Fruit fly (Drosophila melanogaster) whole organism, adult: ENCODE data around the gene nuf.

Source experiments
- CG11617 ChIP-seq: fragments of 200-800 bp; sonication (Bioruptor generic); optimal IDR thresholded peaks from 2 replicates; lab custom pipeline; 2017; ENCODE audit warnings: mild to moderate bottlenecking, missing biosample characterization, missing genetic modification reagents, missing genetic modification characterization
- CG12768 ChIP-seq: fragments of 200-800 bp; sonication (Bioruptor generic); optimal IDR thresholded peaks from 2 replicates; lab custom pipeline; 2017; ENCODE audit warnings: missing biosample characterization, missing genetic modification characterization, mild to moderate bottlenecking, moderate library complexity, missing genetic modification reagents
- CG14711 ChIP-seq: fragments of 200-800 bp; sonication (Bioruptor generic); optimal IDR thresholded peaks from 2 replicates; lab custom pipeline; 2018; ENCODE audit warnings: missing biosample characterization, mild to moderate bottlenecking, missing genetic modification characterization, moderate library complexity
- CG1620 ChIP-seq: fragments of 200-800 bp; sonication (Bioruptor generic); optimal IDR thresholded peaks from 2 replicates; lab custom pipeline; 2016; ENCODE audit warnings: missing biosample characterization, missing genetic modification characterization
- CG33017 ChIP-seq: fragments of 200-800 bp; sonication (Bioruptor generic); optimal IDR thresholded peaks from 2 replicates; lab custom pipeline; 2018; ENCODE audit warnings: missing biosample characterization, mild to moderate bottlenecking, missing genetic modification characterization, moderate library complexity
- CG5204 ChIP-seq: fragments of 200-800 bp; sonication (Bioruptor generic); optimal IDR thresholded peaks from 2 replicates; lab custom pipeline; 2016; ENCODE audit warnings: missing biosample characterization, missing genetic modification characterization
- CG7045 ChIP-seq: fragments of 200-800 bp; sonication (Bioruptor generic); optimal IDR thresholded peaks from 2 replicates; lab custom pipeline; 2017; ENCODE audit warnings: missing biosample characterization, mild to moderate bottlenecking, missing genetic modification characterization
- CG7101 ChIP-seq: fragments of 200-800 bp; sonication (Bioruptor generic); optimal IDR thresholded peaks from 2 replicates; lab custom pipeline; 2018; ENCODE audit warnings: missing biosample characterization, mild to moderate bottlenecking, missing genetic modification characterization, moderate library complexity
- Clk ChIP-seq: fragments of 200-800 bp; sonication (Bioruptor generic); optimal IDR thresholded peaks from 2 replicates; lab custom pipeline; 2017; ENCODE audit warnings: missing biosample characterization, missing genetic modification characterization
- Crg-1 ChIP-seq: fragments of 200-800 bp; sonication (Bioruptor generic); optimal IDR thresholded peaks from 2 replicates; lab custom pipeline; 2016; ENCODE audit warnings: missing biosample characterization, missing genetic modification characterization
- Hr96 ChIP-seq: fragments of 200-800 bp; sonication (Bioruptor generic); optimal IDR thresholded peaks from 2 replicates; lab custom pipeline; 2016; ENCODE audit warnings: missing biosample characterization, missing genetic modification characterization
- Mnt ChIP-seq: fragments of 200-800 bp; sonication (Bioruptor generic); optimal IDR thresholded peaks from 2 replicates; lab custom pipeline; 2016; ENCODE audit warnings: missing biosample characterization, mild to moderate bottlenecking, missing genetic modification characterization
- bab1 ChIP-seq: fragments of 200-800 bp; sonication (Bioruptor generic); optimal IDR thresholded peaks from 3 replicates; lab custom pipeline; 2019; ENCODE audit warnings: missing biosample characterization, mild to moderate bottlenecking, missing genetic modification characterization, moderate library complexity
- cic ChIP-seq: fragments of 200-800 bp; sonication (Bioruptor generic); optimal IDR thresholded peaks from 2 replicates; lab custom pipeline; 2017; ENCODE audit warnings: missing biosample characterization, mild to moderate bottlenecking, missing genetic modification characterization, moderate library complexity
- cnc ChIP-seq, 2 experiments: fragments of >200 bp; optimal IDR thresholded peaks; 2 replicates each; lab custom pipeline; 2017
- kay ChIP-seq: fragments of 200-800 bp; sonication (Bioruptor generic); peaks from one replicate; lab custom pipeline; 2016; ENCODE audit warnings: missing biosample characterization, missing genetic modification characterization, borderline replicate concordance
- ovo ChIP-seq: fragments of 200-800 bp; sonication (Bioruptor generic); optimal IDR thresholded peaks from 2 replicates; lab custom pipeline; 2016; ENCODE audit warnings: missing biosample characterization, missing genetic modification characterization
- pad ChIP-seq: fragments of 200-800 bp; sonication (Bioruptor generic); optimal IDR thresholded peaks from 3 replicates; lab custom pipeline; 2017; ENCODE audit warnings: missing biosample characterization, missing genetic modification characterization, mild to moderate bottlenecking, moderate library complexity, missing genetic modification reagents
- tj ChIP-seq: fragments of 200-800 bp; sonication (Bioruptor generic); optimal IDR thresholded peaks from 3 replicates; lab custom pipeline; 2017; ENCODE audit warnings: missing biosample characterization, mild to moderate bottlenecking, missing genetic modification characterization, moderate library complexity
- toe ChIP-seq: fragments of 200-800 bp; sonication (Bioruptor generic); optimal IDR thresholded peaks from 2 replicates; lab custom pipeline; 2016; ENCODE audit warnings: missing biosample characterization, missing genetic modification characterization

The nuf gene

DNA sequence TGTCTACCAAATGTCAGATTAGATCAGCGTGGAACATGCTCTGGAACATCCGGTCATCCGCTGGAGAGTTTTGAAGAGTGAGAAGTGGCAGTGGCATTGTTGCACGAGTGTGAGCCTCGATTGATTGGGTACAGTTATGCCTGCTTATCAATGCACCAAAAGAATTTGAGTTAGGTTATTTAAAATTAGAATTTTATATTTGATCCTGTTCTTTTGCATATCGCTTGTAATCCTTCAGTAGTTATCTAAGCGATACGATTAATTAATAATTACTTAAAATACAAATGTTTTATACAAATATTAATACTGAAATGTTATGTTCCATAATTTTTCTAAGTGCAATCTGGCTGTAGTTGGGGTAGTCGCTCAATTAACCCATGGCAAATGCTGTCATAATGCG, 38.1 kb upstream of the nuf start:
- TF ChIP-seq CG7045 (GFP tag; lab: Kevin White, UChicago) (no peak), CG11617 (GFP tag; lab: Kevin White, UChicago) (no peak), ovo (GFP tag; lab: Kevin White, UChicago) (no peak), CG14711 (tag; lab: Kevin White, UChicago) (no peak), cic (GFP tag; lab: Kevin White, UChicago) (no peak), CG33017 (tag; lab: Kevin White, UChicago) (no peak), CG1620 (GFP tag; lab: Kevin White, UChicago) (no peak), Clk (GFP tag; lab: Kevin White, UChicago) (no peak), Mnt (GFP tag; lab: Kevin White, UChicago) (no peak), CG7101 (tag; lab: Kevin White, UChicago) (no peak), pad (GFP tag; lab: Kevin White, UChicago) (no peak), CG12768 (GFP tag; lab: Kevin White, UChicago) (no peak), Hr96 (no peak), CG5204 (GFP tag; lab: Kevin White, UChicago) (no peak), toe (GFP tag; lab: Kevin White, UChicago) (no peak), Crg-1 (GFP tag; lab: Kevin White, UChicago) (no peak), cnc (optimal IDR thresholded peaks at IDR 0.05; lab: Kevin White, UChicago) (no peak), kay (no peak)

DNA sequence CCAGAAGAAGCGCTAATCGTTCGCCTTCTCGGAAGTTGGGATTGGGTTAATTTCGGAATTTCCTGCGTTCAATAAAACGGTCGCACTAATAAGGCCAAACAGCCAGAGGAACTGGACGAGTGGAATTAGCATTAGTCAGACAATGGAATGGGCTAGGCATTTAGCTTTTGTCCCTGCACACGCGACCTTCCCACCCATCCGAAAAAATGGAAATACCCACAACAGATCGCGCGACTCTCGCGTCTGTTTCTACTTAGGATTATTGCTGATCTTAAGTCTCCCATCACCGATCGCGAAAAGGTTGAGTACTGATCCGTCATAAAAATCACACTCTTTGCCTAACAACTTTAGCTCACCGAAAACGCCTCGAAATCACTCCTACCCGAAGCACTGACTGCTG, 37.0 kb upstream of the nuf start:
- no peak for TF ChIP-seq toe (GFP tag; lab: Kevin White, UChicago)
- TF ChIP-seq CG1620 (GFP tag; lab: Kevin White, UChicago) = no peak
- no peak for TF ChIP-seq CG33017 (tag; lab: Kevin White, UChicago)
- no peak for TF ChIP-seq CG7045 (GFP tag; lab: Kevin White, UChicago)
- TF ChIP-seq cnc (optimal IDR thresholded peaks at IDR 0.05; lab: Kevin White, UChicago) = no peak
- TF ChIP-seq CG14711 (tag; lab: Kevin White, UChicago) = no peak
- no peak for TF ChIP-seq ovo (GFP tag; lab: Kevin White, UChicago)
- no peak for TF ChIP-seq cic (GFP tag; lab: Kevin White, UChicago)
- TF ChIP-seq Clk (GFP tag; lab: Kevin White, UChicago) = no peak
- no peak for TF ChIP-seq tj (GFP tag; lab: Kevin White, UChicago)
- TF ChIP-seq bab1 (GFP tag; lab: Kevin White, UChicago) = no peak
- TF ChIP-seq CG12768 (GFP tag; lab: Kevin White, UChicago) = no peak
- no peak for TF ChIP-seq Crg-1 (GFP tag; lab: Kevin White, UChicago)

DNA sequence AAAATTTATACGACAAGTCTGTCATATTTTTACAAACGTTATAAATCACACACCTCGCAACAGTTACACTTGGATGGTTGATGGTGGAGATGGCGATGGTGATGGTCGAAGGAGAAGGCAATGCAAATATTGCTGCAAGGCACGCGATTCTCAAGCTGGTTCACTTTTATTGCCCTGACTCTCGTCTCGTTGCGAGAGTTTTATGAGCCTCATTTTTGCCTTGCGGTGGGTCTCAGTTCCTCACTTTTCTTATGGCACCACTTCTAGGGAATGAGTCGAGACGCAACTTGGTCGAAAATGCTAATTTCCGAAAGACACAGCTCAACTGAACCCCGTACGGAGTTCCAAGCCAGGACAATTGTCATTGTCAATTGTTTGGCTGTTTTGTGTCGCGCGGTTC, 35.7 kb upstream of the nuf start:
- TF ChIP-seq CG12768 (GFP tag; lab: Kevin White, UChicago) = no peak
- TF ChIP-seq CG7101 (tag; lab: Kevin White, UChicago) = no peak
- no peak for TF ChIP-seq bab1 (GFP tag; lab: Kevin White, UChicago)
- TF ChIP-seq Clk (GFP tag; lab: Kevin White, UChicago) = no peak
- no peak for TF ChIP-seq cic (GFP tag; lab: Kevin White, UChicago)
- TF ChIP-seq Crg-1 (GFP tag; lab: Kevin White, UChicago) = no peak
- no peak for TF ChIP-seq toe (GFP tag; lab: Kevin White, UChicago)
- no peak for TF ChIP-seq Hr96
- TF ChIP-seq CG11617 (GFP tag; lab: Kevin White, UChicago) = no peak
- TF ChIP-seq CG5204 (GFP tag; lab: Kevin White, UChicago) = no peak
- no peak for TF ChIP-seq Mnt (GFP tag; lab: Kevin White, UChicago)
- TF ChIP-seq CG7045 (GFP tag; lab: Kevin White, UChicago) = no peak
- no peak for TF ChIP-seq tj (GFP tag; lab: Kevin White, UChicago)

DNA sequence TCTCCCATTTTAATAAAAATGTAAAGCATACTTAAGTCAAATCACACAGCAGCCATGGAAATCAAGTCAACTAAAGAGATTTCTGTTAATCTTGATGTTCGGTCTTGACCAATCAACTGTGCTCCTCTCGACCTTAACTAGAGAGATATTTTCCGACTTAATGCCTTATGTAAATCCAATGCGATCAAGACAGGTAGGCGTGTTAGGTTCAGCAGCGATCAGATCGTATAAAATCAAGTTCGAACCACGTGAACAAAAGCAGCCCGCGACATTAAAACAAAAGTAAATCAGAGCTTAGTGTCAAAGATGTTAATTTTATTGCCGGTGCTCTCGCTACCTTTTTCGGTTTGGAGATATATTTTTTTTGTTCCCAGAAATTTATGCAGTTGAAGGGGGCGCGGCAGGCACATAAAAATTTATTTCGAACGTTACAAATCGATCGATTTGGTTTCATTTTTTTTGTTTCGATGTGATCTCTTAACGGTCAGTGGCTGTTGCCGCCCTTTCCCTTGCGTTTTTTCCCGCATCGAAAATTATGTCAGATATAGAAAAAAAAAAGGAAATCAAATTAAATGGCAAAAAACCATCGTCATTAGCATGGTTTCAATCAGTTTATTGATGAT, 32.6 kb upstream of the nuf start:
- TF ChIP-seq ovo (GFP tag; lab: Kevin White, UChicago) = no peak
- no peak for TF ChIP-seq toe (GFP tag; lab: Kevin White, UChicago)
- no peak for TF ChIP-seq CG5204 (GFP tag; lab: Kevin White, UChicago)
- TF ChIP-seq Crg-1 (GFP tag; lab: Kevin White, UChicago) = no peak
- no peak for TF ChIP-seq cic (GFP tag; lab: Kevin White, UChicago)
- TF ChIP-seq tj (GFP tag; lab: Kevin White, UChicago) = no peak
- TF ChIP-seq cnc (optimal IDR thresholded peaks at IDR 0.05; lab: Kevin White, UChicago) = no peak
- no peak for TF ChIP-seq CG12768 (GFP tag; lab: Kevin White, UChicago)
- no peak for TF ChIP-seq kay
- no peak for TF ChIP-seq CG1620 (GFP tag; lab: Kevin White, UChicago)
- no peak for TF ChIP-seq CG7045 (GFP tag; lab: Kevin White, UChicago)
- TF ChIP-seq pad (GFP tag; lab: Kevin White, UChicago) = no peak
- no peak for TF ChIP-seq bab1 (GFP tag; lab: Kevin White, UChicago)
- no peak for TF ChIP-seq Mnt (GFP tag; lab: Kevin White, UChicago)
- no peak for TF ChIP-seq Clk (GFP tag; lab: Kevin White, UChicago)
- no peak for TF ChIP-seq CG11617 (GFP tag; lab: Kevin White, UChicago)
- TF ChIP-seq CG14711 (tag; lab: Kevin White, UChicago) = no peak
- TF ChIP-seq CG33017 (tag; lab: Kevin White, UChicago) = no peak

DNA sequence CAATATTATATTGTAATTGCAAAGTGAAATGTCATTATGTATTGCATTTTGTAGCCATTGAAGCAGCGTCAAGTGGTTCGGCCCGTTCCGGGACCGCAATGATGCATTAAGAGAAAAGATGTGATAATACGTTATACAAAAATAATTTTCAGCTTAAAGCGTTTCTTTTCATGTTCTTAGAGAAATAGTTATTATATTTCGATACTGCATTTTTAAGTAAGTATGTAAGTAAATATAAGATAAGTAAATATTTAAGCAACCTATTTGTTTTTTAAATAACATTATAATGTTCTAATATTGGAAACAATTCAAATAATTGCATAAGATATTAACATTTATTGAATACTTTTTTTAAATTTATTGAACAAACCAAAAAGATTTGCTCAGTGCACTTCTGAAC, 30.2 kb upstream of the nuf start:
- no peak for TF ChIP-seq CG7101 (tag; lab: Kevin White, UChicago)
- TF ChIP-seq cic (GFP tag; lab: Kevin White, UChicago) = no peak
- no peak for TF ChIP-seq Mnt (GFP tag; lab: Kevin White, UChicago)
- TF ChIP-seq toe (GFP tag; lab: Kevin White, UChicago) = no peak
- TF ChIP-seq CG7045 (GFP tag; lab: Kevin White, UChicago) = no peak
- TF ChIP-seq CG11617 (GFP tag; lab: Kevin White, UChicago) = no peak
- no peak for TF ChIP-seq tj (GFP tag; lab: Kevin White, UChicago)
- TF ChIP-seq CG5204 (GFP tag; lab: Kevin White, UChicago) = no peak
- no peak for TF ChIP-seq kay
- TF ChIP-seq CG1620 (GFP tag; lab: Kevin White, UChicago) = no peak
- TF ChIP-seq Crg-1 (GFP tag; lab: Kevin White, UChicago) = no peak
- TF ChIP-seq Clk (GFP tag; lab: Kevin White, UChicago) = no peak
- TF ChIP-seq ovo (GFP tag; lab: Kevin White, UChicago) = no peak
- TF ChIP-seq pad (GFP tag; lab: Kevin White, UChicago) = no peak
- TF ChIP-seq Hr96 = no peak
- TF ChIP-seq CG14711 (tag; lab: Kevin White, UChicago) = no peak
- no peak for TF ChIP-seq bab1 (GFP tag; lab: Kevin White, UChicago)
- TF ChIP-seq CG33017 (tag; lab: Kevin White, UChicago) = no peak
- TF ChIP-seq cnc (optimal IDR thresholded peaks at IDR 0.05; lab: Kevin White, UChicago) = no peak
